Worm (Caenorhabditis elegans) whole organism, L2 larva: ENCODE data around the gene heh-1.

Source experiments
- ZK546.5 ChIP-seq: sonication (generic microtip); optimal IDR thresholded peaks from 2 replicates; lab custom pipeline; 2017; ENCODE audit warnings: missing biosample characterization, missing genetic modification characterization
- alr-1 ChIP-seq: fragments of 150-350 bp; optimal IDR thresholded peaks from 2 replicates; lab custom pipeline; 2014; ENCODE audit warnings: missing biosample characterization, missing genetic modification characterization
- crh-2 ChIP-seq: sonication (generic microtip); optimal IDR thresholded peaks from 2 replicates; lab custom pipeline; 2017; ENCODE audit warnings: missing biosample characterization, missing genetic modification characterization
- elt-1 ChIP-seq: fragments of 150-350 bp; optimal IDR thresholded peaks from 2 replicates; lab custom pipeline; 2014; ENCODE audit warnings: missing biosample characterization, missing genetic modification characterization
- nhr-237 ChIP-seq: fragments of 150-350 bp; optimal IDR thresholded peaks from 2 replicates; lab custom pipeline; 2014; ENCODE audit warnings: missing biosample characterization, missing genetic modification characterization
- nhr-6 ChIP-seq: fragments of 150-350 bp; optimal IDR thresholded peaks from 2 replicates; lab custom pipeline; 2014; ENCODE audit warnings: missing biosample characterization, missing genetic modification characterization
- unc-39 ChIP-seq: fragments of 150-350 bp; optimal IDR thresholded peaks from 2 replicates; lab custom pipeline; 2014; ENCODE audit warnings: missing biosample characterization, missing genetic modification characterization

ce11 chrIII:3241943-3242342 is 42.6 kb upstream of the heh-1 start:
- TF ChIP-seq elt-1 (tag; lab: Kevin White, UChicago) (no peak), nhr-6 (tag; lab: Kevin White, UChicago) (no peak), unc-39 (no peak), crh-2 (tag; lab: Kevin White, UChicago) (no peak), alr-1 (tag; lab: Kevin White, UChicago) (no peak), nhr-237 (no peak), ZK546.5 (no peak)
